Worm (Caenorhabditis elegans) whole organism, dauer: Measurements from ENCODE around the gene glr-2.
"Not testable (repeated sequence)": the region's sequence is repeated elsewhere in the genome, so short reads cannot be mapped to it uniquely, and the experiment has no call there.

Experiments
- unc-62 ChIP-seq: sonication (generic microtip); optimal IDR thresholded peaks from 2 replicates; lab custom pipeline; 2017; ENCODE audit warnings: missing biosample characterization, missing genetic modification reagents, missing genetic modification characterization

The glr-2 gene

DNA sequence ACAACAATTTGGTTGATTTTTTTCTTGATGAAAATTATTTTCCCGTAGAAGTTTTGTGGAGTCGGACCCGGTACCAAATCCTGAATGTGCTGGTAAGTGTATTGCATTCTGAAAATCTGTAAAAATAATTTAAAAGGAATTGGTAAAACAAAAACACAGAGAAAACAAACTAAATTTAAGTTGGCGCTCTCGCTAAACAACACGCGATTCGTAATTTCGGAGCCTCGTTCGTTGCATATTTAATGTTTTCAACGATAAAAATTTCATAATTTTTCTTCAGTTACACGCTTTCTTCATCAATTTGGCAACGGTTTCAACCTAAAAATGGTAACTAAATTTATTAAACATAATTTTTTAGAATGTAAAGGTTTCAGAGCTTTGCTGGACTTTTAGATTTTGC lies 11.2 kb downstream of the glr-2 start, which contains the start of the genes pot-1 and ggtb-1:
TSS of gene pot-1 (minus strand) at position 120 of the 400 bp plus-strand sequence.
TSS of gene ggtb-1 (plus strand) at position 208 of the 400 bp plus-strand sequence.
- TF ChIP-seq unc-62 (GFP tag; lab: Kevin White, UChicago) = no peak

DNA sequence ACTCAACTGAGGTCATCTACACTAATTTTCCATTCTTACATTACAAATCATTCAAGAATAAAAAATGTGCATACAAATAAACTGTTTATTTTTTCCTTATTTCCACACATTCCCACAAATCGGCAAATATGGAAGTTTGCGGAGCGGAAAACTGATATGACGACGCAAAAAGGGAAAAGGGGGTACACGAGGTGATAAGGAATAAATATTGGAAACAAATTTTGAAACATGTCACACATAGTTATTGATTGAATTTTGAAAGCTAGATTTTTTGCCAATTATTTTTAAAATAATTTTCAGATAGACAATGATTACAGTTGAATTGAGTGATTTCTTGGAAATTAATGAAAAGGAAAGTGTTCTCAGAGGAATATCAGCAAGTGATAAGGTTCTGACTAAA lies 16.2 kb downstream of the glr-2 start, which contains the start of gene viro-2:
TSS of gene viro-2 (plus strand) at position 301 of the 400 bp plus-strand sequence.
- TF ChIP-seq unc-62 (GFP tag; lab: Kevin White, UChicago) = not testable (repeated sequence)

DNA sequence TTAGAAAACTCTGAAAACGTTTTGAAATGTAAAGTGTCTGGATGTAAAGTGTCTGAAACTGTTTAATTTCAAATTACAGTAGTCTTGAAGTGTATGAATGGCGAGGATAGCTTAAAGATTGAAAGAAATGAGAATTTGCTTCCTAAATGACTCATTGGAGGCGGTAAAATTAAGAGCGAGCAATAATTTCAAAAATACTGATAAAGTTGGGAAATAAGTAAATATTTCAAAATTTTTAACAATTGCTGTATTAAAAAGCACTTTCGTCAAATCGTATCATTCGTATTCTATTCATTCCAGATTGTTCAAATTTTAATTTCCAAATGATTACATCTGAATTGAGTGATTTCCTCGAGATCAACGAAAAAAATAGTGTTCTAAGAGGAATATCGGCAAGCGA lies 20.4 kb downstream of the glr-2 start, which contains the start of gene B0280.2:
TSS of gene B0280.2 (plus strand) at position 301 of the 400 bp plus-strand sequence.
- no peak for TF ChIP-seq unc-62 (GFP tag; lab: Kevin White, UChicago)

DNA sequence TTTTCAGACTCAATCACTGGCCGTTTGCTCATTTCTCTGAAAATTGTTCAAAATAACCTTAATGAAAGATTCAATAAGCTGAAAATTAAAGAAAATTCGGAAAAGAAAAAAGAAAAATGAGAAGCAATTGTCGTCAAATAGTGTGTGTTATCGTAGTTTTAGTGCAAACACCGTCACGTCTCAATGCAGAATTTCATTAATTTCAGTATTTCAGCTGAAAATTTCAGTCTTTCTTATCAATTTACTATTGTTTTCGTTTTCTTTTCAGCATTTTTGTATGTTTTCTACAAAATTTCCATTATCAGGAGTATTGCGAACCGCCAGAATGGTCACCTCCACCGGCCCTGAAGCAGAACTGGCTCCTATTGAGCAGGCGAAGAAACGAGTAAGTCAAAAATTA lies 21.9 kb downstream of the glr-2 start, which contains the start of the genes B0280.9 and rpia-1:
TSS of gene B0280.9 (minus strand) at position 36 of the 400 bp plus-strand sequence.
TSS of gene rpia-1 (plus strand) at position 269 of the 400 bp plus-strand sequence.
- TF ChIP-seq unc-62 (GFP tag; lab: Kevin White, UChicago) = no peak

DNA sequence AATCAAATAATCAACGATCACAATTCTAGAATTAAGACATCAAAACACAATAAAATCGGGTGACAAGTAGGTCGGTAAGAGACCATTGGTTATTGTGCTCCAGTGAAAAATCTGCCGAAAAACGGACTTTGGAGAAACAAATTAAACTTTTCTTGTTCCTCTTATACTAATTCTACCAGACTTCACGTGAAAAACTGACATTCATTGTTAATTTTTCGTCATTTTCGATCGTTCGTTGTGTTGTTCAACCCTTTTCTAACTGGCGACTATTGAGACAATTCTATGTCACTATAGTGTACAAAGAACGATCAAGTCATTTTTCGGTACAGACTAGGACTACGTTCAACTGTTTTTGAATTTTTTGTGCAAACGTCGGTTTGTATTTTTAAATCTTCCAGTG lies 24.3 kb downstream of the glr-2 start:
- no peak for TF ChIP-seq unc-62 (GFP tag; lab: Kevin White, UChicago)

DNA sequence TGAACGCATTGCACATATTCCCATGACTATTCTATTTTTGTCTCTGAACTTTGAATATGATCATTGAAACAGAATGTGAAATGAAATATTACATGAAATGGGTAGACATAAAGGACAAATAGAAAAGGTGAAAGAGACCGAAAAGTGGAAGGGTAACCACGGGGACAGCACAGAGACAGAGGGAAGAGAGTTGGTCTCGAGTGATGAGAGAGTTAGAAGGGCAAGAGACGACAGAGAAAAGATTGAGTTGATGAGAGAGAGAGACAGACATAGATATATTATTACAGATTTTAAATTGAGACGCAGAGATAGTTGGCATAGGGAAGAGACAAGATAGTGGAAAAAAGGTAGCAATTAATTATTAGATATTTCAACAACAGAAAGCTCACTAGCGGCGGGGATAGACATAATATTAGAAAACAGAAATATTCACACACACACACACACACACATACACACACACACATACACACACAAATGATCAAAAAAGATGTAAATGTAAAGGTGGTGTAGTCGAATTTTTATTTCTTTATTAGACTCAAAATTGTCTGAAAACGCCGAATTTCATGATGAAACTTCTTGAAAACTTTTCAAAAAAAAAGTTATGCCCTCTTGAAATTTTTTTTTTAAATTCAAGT lies 28.0 kb downstream of the glr-2 start:
- no peak for TF ChIP-seq unc-62 (GFP tag; lab: Kevin White, UChicago)

DNA sequence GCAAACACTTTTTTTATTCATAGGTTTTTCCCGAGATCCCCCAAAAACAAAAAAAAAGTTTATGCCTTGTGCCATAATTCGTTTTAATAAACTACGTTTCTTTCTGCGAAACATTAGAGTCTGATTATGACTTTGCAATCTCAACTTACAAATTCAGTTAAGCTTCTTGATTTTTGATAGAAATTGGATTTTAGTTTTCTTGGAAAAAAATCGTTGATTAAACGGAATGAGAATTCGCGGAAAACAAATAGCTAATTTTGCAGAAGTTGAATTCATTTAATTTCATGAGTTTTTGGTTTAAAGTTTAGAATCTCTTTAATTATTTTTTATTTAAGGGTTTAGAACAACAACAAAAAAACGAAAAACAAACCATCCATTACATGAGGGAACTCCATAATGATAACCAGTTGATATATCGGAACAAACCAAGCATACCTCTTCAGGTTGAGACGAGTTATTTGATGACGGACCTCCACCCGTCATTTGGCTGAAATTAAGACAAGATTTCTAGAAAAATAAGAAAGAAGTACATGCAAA lies 29.7 kb downstream of the glr-2 start, which contains the start of gene nhr-10:
TSS of gene nhr-10 (minus strand) at position 487 of the 537 bp plus-strand sequence.
- no peak for TF ChIP-seq unc-62 (GFP tag; lab: Kevin White, UChicago)

DNA sequence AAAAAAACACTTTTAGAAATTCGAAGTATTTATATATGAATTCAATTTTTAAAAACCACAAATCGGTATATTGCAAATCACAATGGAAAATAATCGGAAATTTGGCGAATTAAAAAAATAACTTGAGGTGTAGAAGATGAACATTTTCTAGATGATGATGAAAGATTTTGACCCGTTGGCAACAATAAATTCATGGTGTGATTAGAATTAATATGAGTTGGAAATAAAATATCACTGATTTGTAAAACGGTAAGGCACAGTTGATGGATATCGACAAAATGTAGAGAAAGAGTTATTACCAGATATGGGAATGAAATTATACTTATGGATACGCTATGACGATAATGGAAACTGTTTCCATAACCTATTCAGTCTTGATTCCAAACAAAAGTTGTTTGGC lies 32.5 kb downstream of the glr-2 start:
- TF ChIP-seq unc-62 (GFP tag; lab: Kevin White, UChicago) = no peak

DNA sequence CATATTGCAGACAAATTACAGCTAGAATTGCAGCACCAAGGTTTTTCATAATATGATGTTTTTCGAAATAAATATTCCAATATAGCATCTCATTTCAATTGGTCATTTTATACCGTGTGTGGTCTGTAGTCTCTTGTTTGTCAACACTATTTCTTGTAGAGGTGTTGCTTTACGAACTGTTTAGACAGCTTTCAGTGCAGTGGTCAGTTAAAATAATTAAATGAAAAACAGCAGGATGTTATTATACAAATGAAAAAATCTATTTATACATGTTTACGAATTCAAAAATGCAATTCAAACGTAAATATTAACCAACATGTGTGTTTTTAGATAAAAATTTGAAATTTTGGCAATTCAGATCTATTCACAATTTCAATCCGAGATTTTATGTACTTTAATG lies 33.0 kb downstream of the glr-2 start, which contains the start of gene B0280.7:
TSS of gene B0280.7 (minus strand) at position 101 of the 400 bp plus-strand sequence.
- TF ChIP-seq unc-62 (GFP tag; lab: Kevin White, UChicago) = no peak

DNA sequence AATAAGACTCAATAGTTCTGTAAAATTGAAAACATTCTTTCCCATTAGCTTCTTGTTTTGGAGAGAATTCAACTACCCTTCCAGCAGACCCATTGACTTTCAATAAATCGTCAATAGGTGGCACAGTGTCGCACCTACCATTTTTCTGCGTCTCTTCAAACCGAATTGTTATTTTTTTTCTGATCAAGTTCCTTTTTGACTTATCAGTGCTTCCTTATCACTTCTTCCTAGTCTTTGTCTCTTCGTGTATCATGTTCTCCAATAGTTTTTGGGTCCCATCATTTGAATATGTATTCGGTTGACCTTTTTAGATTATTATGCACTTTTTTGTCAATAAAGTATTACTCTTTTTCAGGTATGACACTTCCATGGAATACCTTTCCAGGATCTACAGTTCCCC lies 36.8 kb downstream of the glr-2 start, which contains the start of gene odd-1:
TSS of gene odd-1 (plus strand) at position 349 of the 400 bp plus-strand sequence.
- no peak for TF ChIP-seq unc-62 (GFP tag; lab: Kevin White, UChicago)

DNA sequence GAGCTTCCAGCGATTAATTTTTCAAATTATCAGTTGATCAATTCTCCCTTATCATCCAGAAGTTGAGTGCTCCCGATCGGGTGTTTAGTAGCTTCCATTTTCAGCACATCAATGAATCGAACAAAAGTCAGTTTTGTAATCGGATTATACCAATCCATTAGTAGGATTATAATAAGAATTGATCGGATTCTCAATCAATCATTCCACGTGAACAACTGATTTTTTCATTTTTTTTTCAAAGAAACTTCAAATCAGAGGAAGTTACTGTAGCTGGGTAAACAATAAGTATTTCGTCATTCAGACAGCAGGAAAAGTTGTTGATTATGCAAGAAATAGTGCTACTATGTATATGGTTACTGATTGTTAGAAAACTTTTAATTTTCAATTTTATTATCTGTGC lies 37.9 kb downstream of the glr-2 start:
- TF ChIP-seq unc-62 (GFP tag; lab: Kevin White, UChicago) = no peak

DNA sequence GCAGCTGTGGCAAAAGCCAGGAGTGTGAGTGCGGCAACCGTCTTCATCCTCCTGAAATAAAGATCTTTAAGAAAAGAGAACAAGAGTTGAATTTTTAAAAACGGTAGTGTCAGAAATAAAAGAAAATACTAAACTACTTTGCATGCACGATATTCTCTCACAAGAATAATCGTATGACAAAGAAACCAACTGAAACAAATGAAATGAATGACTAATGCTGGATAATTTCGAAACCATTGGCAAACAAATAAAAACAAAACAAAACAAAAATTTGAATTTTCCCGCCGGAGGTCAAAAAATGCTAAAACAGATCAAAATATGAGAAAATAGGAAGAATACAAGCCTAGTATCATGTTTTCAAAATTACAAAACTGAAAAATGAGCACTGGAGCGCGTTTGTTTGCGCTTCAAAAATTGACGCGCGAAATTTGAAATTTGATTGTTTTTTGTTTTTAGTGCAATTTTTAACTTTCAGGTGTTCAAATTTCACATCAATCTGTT lies 40.8 kb downstream of the glr-2 start, which contains the start of gene cpg-2:
TSS of gene cpg-2 (minus strand) at position 51 of the 501 bp plus-strand sequence.
- TF ChIP-seq unc-62 (GFP tag; lab: Kevin White, UChicago) = no peak

DNA sequence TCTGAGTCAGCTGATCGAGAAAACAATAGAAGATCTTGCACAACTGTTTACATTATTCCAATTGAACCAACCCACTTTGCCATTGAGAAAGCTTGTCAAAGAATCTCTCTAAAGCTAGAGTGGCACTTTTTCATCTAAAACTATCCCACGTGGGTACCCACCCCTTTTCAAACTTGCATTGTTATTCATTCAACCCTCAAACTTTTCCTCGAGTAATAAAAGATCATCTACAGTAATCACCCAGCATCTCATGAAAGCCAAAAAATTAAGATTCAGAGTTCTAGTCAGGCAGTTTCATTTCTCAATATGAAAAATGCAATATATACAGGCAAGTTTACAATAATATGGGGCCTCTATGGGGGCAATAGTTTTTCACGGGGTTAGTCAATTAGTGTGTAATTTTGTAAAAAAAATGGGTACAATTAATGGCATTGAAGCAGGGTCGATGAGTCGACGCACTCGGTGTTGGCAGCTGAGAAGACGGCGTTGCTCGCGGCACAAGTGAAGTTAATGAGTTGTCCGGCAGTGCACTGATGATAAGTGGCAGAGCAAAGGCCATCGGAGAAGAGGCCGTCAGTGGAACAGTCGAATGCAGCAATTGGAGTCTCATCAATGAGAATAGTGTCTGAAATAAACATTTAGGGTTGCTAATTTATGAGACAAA lies 42.8 kb downstream of the glr-2 start:
- no peak for TF ChIP-seq unc-62 (GFP tag; lab: Kevin White, UChicago)

DNA sequence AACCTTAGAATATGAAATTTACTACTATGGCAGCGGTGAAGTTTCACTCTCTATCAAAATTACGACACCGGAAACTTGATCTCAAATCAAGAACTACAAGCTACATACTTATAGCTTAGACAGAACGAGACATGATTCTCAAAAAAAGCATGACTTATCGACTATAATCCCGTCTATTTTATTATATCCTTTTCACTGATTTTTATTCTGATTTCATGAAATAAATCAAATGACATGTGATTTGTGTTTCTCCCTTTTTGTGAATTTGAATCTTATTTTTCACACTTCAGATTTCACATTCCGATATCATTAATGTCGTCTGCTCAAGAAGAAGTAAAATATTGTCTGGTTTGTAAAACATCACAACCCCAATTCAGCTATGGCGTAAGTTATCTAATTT lies 44.8 kb downstream of the glr-2 start, which contains the start of gene ZK418.11:
TSS of gene ZK418.11 (plus strand) at position 289 of the 400 bp plus-strand sequence.
- TF ChIP-seq unc-62 (GFP tag; lab: Kevin White, UChicago) = no peak

DNA sequence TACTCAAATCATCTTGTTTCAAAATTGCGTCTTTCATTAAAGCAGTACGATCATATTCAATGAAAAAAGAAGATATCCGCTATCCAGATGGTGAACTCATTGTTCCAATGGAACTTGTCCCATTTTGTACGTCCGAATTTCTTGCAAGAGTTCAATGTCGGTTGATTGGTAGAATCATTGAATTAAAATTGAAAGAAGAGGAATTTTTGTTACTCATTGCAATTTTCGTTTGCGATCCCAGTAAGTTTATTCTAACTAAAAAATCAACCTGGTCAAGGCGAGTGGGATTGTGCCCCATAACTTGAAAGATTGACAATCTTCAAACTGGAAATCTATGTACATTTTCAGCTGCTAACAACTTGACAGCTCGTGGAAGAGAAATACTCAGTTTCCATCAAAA lies 48.3 kb downstream of the glr-2 start:
- no peak for TF ChIP-seq unc-62 (GFP tag; lab: Kevin White, UChicago)
